Fruit fly (Drosophila melanogaster) S2 (cell line): ENCODE data around the gene CG5515.

ENCODE experiments used
- CG8478 ChIP-seq: fragments of >200 bp; optimal IDR thresholded peaks from 2 replicates; lab custom pipeline; 2018
- CTCF ChIP-seq, 2 experiments: fragments of >200 bp; optimal IDR thresholded peaks; 2 replicates each; lab custom pipeline; 2018

DNA sequence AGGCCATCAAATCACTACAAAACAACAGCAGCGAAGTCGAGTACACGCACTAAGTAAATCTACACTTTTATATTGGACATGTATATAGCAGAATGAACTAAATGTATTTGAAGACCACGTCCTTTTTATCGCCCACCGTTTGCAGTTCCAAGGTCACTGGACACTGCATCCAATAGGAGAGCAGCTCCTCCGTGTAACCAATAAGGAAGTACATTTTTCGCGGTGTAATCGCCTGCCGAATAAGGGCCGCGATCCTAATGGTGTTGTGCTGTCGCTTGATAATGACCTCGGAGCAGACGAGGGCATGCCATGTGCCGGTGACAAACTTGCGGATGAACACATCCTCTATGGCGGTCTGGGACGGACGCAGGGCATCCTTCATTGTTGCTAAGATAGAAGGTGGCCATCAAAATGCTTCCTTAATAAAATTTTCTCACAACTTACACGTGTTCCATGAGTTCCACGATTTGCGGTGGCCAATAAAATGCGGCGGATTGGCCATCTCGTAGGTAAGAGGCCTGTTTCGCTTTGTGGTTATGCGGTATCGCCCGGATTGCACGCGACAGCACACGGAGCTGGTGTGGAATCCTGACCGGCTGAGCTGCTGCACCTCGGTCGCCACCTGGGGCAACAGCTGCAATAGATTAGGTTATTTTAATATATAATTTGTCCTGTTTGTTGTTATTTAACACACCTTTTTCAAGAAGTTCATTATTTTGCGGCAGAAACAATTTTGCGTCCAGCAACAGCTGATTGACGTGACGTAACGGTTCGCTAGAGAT, 25.7 kb downstream of the CG5515 start, which contains the start of gene mRpS24:
- TF ChIP-seq CTCF (optimal IDR thresholded peaks at IDR 0.05; lab: Kevin White, UChicago), result no peak
- TF ChIP-seq CG8478 (lab: Kevin White, UChicago), result no peak
